Fruit fly (Drosophila melanogaster): Measurements from ENCODE around the gene Or2a.

DNA sequence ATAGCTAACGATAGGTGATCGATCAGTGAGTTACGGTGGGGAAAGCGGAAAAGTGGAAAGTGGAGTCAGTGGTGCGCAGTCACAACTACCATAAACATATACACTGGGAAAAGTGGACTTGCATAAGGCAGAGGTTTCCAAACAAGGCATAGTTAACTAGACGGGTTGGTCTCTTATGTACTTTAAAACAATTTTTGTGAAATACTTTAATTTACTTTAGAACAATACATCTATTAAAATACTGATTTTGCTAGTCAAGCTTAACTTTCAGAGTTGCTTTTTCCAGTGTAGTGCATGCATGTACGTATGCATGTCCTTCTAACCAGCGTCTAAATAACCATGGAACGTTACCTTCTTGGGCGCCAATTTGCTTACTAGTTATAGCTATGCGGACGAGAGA, 26.1 kb upstream of the Or2a start:
- TF ChIP-seq HLH4C (GFP tag; IDR thresholded peaks at IDR 0.05; ENCODE audit: partially characterized antibody): no peak
- TF ChIP-seq CG3163 (GFP tag; optimal IDR thresholded peaks at IDR 0.05): no peak
- no peak for TF ChIP-seq lab (GFP tag; optimal IDR thresholded peaks at IDR 0.05)
- TF ChIP-seq schlank (tag; optimal IDR thresholded peaks at IDR 0.05): no peak
- TF ChIP-seq Sin3A (optimal IDR thresholded peaks at IDR 0.05): no peak
- TF ChIP-seq lmd (GFP tag; IDR thresholded peaks at IDR 0.05): no peak
- TF ChIP-seq NC2β (GFP tag; optimal IDR thresholded peaks at IDR 0.05): no peak
- no peak for TF ChIP-seq abd-A (tag; optimal IDR thresholded peaks at IDR 0.05)
- no peak for TF ChIP-seq unc-4 (GFP tag; IDR thresholded peaks at IDR 0.05; ENCODE audit: partially characterized antibody)
